Worm (Caenorhabditis elegans) whole organism, L2 larva: ENCODE data around the gene unc-30.

ENCODE experiments used
- R02D3.7 ChIP-seq: fragments of 150-350 bp; optimal IDR thresholded peaks from 2 replicates; lab custom pipeline; 2014; ENCODE audit warnings: missing biosample characterization, missing genetic modification characterization
- Y55F3AM.14 ChIP-seq: fragments of 200-800 bp; sonication (Bioruptor generic); optimal IDR thresholded peaks from 2 replicates; lab custom pipeline; 2018; ENCODE audit warnings: mild to moderate bottlenecking, missing genetic modification characterization, missing compliant biosample characterization
- ZK546.5 ChIP-seq: sonication (generic microtip); optimal IDR thresholded peaks from 2 replicates; lab custom pipeline; 2017; ENCODE audit warnings: missing biosample characterization, missing genetic modification characterization
- aly-2 ChIP-seq: fragments of 150-350 bp; optimal IDR thresholded peaks from 2 replicates; lab custom pipeline; 2014; ENCODE audit warnings: missing biosample characterization, missing genetic modification characterization
- ama-1 ChIP-seq: fragments of 150-350 bp; optimal IDR thresholded peaks from 2 replicates; lab custom pipeline; 2018; ENCODE audit warnings: inconsistent platforms
- blmp-1 ChIP-seq: sonication (generic microtip); optimal IDR thresholded peaks from 2 replicates; lab custom pipeline; 2017; ENCODE audit warnings: missing genetic modification characterization, mild to moderate bottlenecking, missing compliant biosample characterization, antibody characterized with exemption, moderate library complexity; ENCODE audit not compliant: insufficient read depth
- ceh-16 ChIP-seq: fragments of 150-350 bp; optimal IDR thresholded peaks from 2 replicates; lab custom pipeline; 2014; ENCODE audit warnings: missing biosample characterization, missing genetic modification characterization
- crh-2 ChIP-seq: sonication (generic microtip); optimal IDR thresholded peaks from 2 replicates; lab custom pipeline; 2017; ENCODE audit warnings: missing biosample characterization, missing genetic modification characterization
- dmd-4 ChIP-seq: sonication (generic microtip); optimal IDR thresholded peaks from 2 replicates; lab custom pipeline; 2017; ENCODE audit warnings: missing biosample characterization, missing genetic modification characterization
- egl-27 ChIP-seq: sonication (generic microtip); optimal IDR thresholded peaks from 3 replicates; lab custom pipeline; 2017; ENCODE audit warnings: missing biosample characterization, missing genetic modification reagents, missing genetic modification characterization
- elt-3 ChIP-seq: sonication (generic microtip); optimal IDR thresholded peaks from 2 replicates; lab custom pipeline; 2017; ENCODE audit warnings: missing biosample characterization, missing genetic modification characterization
- fos-1 ChIP-seq: fragments of 150-350 bp; optimal IDR thresholded peaks from 2 replicates; lab custom pipeline; 2014; ENCODE audit warnings: missing biosample characterization, missing genetic modification characterization
- gmeb-1 ChIP-seq: fragments of 150-350 bp; optimal IDR thresholded peaks from 2 replicates; lab custom pipeline; 2014; ENCODE audit warnings: missing biosample characterization, missing genetic modification characterization
- lin-11 ChIP-seq: fragments of 150-350 bp; sonication (generic microtip); optimal IDR thresholded peaks from 2 replicates; lab custom pipeline; 2014; ENCODE audit warnings: missing biosample characterization, missing genetic modification characterization, inconsistent platforms, mixed read lengths
- lin-13 ChIP-seq: fragments of 150-350 bp; optimal IDR thresholded peaks from 2 replicates; lab custom pipeline; 2014; ENCODE audit warnings: missing biosample characterization, missing genetic modification reagents, missing genetic modification characterization
- lin-39 ChIP-seq: fragments of 150-350 bp; optimal IDR thresholded peaks from 2 replicates; lab custom pipeline; 2014; ENCODE audit warnings: missing biosample characterization, missing genetic modification reagents, missing genetic modification characterization
- lsy-2 ChIP-seq, 2 experiments: fragments of 150-350 bp in 1 of 2; sonication (generic microtip) in 1 of 2; optimal IDR thresholded peaks; 2 replicates each; lab custom pipeline; 2014 to 2017; ENCODE audit warnings: missing biosample characterization in 2 of 2, missing genetic modification characterization in 2 of 2
- mab-5 ChIP-seq: fragments of 150-350 bp; optimal IDR thresholded peaks from 2 replicates; lab custom pipeline; 2014; ENCODE audit warnings: missing biosample characterization, missing genetic modification characterization
- mbf-1 ChIP-seq: sonication (generic microtip); optimal IDR thresholded peaks from 2 replicates; lab custom pipeline; 2017; ENCODE audit warnings: missing biosample characterization, missing genetic modification characterization
- mdl-1 ChIP-seq, 2 experiments: fragments of 150-350 bp in 1 of 2; sonication (generic microtip) in 1 of 2; optimal IDR thresholded peaks; 2 replicates each; lab custom pipeline; 2017; ENCODE audit warnings: missing biosample characterization in 2 of 2, missing genetic modification characterization in 2 of 2
- nhr-129 ChIP-seq: fragments of 150-350 bp; optimal IDR thresholded peaks from 2 replicates; lab custom pipeline; 2014; ENCODE audit warnings: missing biosample characterization, missing genetic modification characterization
- nhr-21 ChIP-seq: fragments of 150-350 bp; optimal IDR thresholded peaks from 2 replicates; lab custom pipeline; 2014; ENCODE audit warnings: missing biosample characterization, missing genetic modification characterization
- nhr-23 ChIP-seq: fragments of 150-350 bp; optimal IDR thresholded peaks from 2 replicates; lab custom pipeline; 2014; ENCODE audit warnings: missing biosample characterization, missing genetic modification reagents, missing genetic modification characterization
- nhr-25 ChIP-seq: fragments of 150-350 bp; sonication (generic microtip); optimal IDR thresholded peaks from 3 replicates; lab custom pipeline; 2014; ENCODE audit warnings: missing biosample characterization, missing genetic modification characterization
- nhr-6 ChIP-seq: fragments of 150-350 bp; optimal IDR thresholded peaks from 2 replicates; lab custom pipeline; 2014; ENCODE audit warnings: missing biosample characterization, missing genetic modification characterization
- nhr-77 ChIP-seq: fragments of 150-350 bp; optimal IDR thresholded peaks from 2 replicates; lab custom pipeline; 2014; ENCODE audit warnings: missing biosample characterization, missing genetic modification characterization
- peb-1 ChIP-seq: fragments of 150-350 bp; optimal IDR thresholded peaks from 2 replicates; lab custom pipeline; 2014; ENCODE audit warnings: missing biosample characterization, missing genetic modification characterization
- sem-4 ChIP-seq: fragments of 150-350 bp; optimal IDR thresholded peaks from 2 replicates; lab custom pipeline; 2014; ENCODE audit warnings: missing biosample characterization, missing genetic modification reagents, missing genetic modification characterization
- sma-3 ChIP-seq: sonication (generic microtip); optimal IDR thresholded peaks from 2 replicates; lab custom pipeline; 2016; ENCODE audit warnings: missing genetic modification reagents, missing genetic modification characterization, missing compliant biosample characterization
- sma-9 ChIP-seq, 2 experiments: fragments of 150-350 bp in 1 of 2; sonication (generic microtip) in 1 of 2; optimal IDR thresholded peaks; 2 replicates each; lab custom pipeline; 2014 to 2016; ENCODE audit warnings: missing genetic modification characterization in 2 of 2, mild to moderate bottlenecking in 1 of 2, missing biosample characterization in 1 of 2, missing compliant biosample characterization in 1 of 2, missing genetic modification reagents in 1 of 2, moderate library complexity in 1 of 2
- unc-39 ChIP-seq: fragments of 150-350 bp; optimal IDR thresholded peaks from 2 replicates; lab custom pipeline; 2014; ENCODE audit warnings: missing biosample characterization, missing genetic modification characterization
- unc-55 ChIP-seq: fragments of 150-350 bp; sonication (generic microtip); optimal IDR thresholded peaks from 3 replicates; lab custom pipeline; 2014; ENCODE audit warnings: missing biosample characterization, missing genetic modification reagents, missing genetic modification characterization
- ztf-1 ChIP-seq: fragments of 200-800 bp; sonication (Bioruptor generic); conservative IDR thresholded peaks from 2 replicates; pipeline ENCODE4 v1.3.6; 2022; ENCODE audit warnings: missing genetic modification characterization, missing compliant biosample characterization
- ztf-11 ChIP-seq: sonication (generic microtip); optimal IDR thresholded peaks from 2 replicates; lab custom pipeline; 2017; ENCODE audit warnings: missing biosample characterization, missing genetic modification characterization
- ztf-4 ChIP-seq: fragments of 150-350 bp; optimal IDR thresholded peaks from 2 replicates; lab custom pipeline; 2014; ENCODE audit warnings: missing biosample characterization, missing genetic modification characterization

The unc-30 gene

ce11 chrIV:13118794-13119193 lies at the start of gene unc-30:
Gene unc-30, plus strand, starts transcription at chrIV:13118977.
- peak; percentile 19 for TF ChIP-seq mab-5 (tag; lab: Kevin White, UChicago)
- no peak for TF ChIP-seq egl-27 (tag; lab: Kevin White, UChicago)
- TF ChIP-seq ama-1 = no peak
- TF ChIP-seq nhr-25 = no peak
- no peak for TF ChIP-seq unc-39
- peak in 1 of 2 experiments; percentile 21 for TF ChIP-seq lsy-2 (tag; optimal IDR thresholded peaks at IDR 0.05; lab: Kevin White, UChicago)
- peak; percentile 84 for TF ChIP-seq unc-55 (GFP tag; lab: Kevin White, UChicago)
- peak; percentile 18 for TF ChIP-seq nhr-129 (tag; lab: Kevin White, UChicago)
- TF ChIP-seq sma-3 = no peak

- TF ChIP-seq elt-3 (tag; lab: Kevin White, UChicago) (no peak), nhr-23 (tag; lab: Kevin White, UChicago) (no peak), nhr-21 (tag; lab: Kevin White, UChicago) (no peak), dmd-4 (tag; lab: Kevin White, UChicago) (no peak), mbf-1 (tag; lab: Kevin White, UChicago) (no peak), crh-2 (tag; lab: Kevin White, UChicago) (no peak), sem-4 (tag; lab: Kevin White, UChicago) (no peak), nhr-129 (tag; lab: Kevin White, UChicago) (no peak), nhr-77 (no peak), mdl-1 (tag; optimal IDR thresholded peaks at IDR 0.05; lab: Kevin White, UChicago) (no peak), sma-3 (no peak)
Observed at ce11 chrIV:13070142-13070541, 48.6 kb upstream of the unc-30 start, which contains the start of gene scl-7. Gene scl-7, plus strand, starts transcription at chrIV:13070442.

ce11 chrIV:13071445-13071844 lies 47.3 kb upstream of the unc-30 start, which contains the start of gene scl-8:
Gene scl-8, plus strand, starts transcription at chrIV:13071745.
- TF ChIP-seq lin-13 (no peak), ztf-11 (tag; lab: Kevin White, UChicago) (no peak), ZK546.5 (tag; lab: Kevin White, UChicago) (no peak), nhr-77 (no peak), gmeb-1 (tag; lab: Kevin White, UChicago) (no peak), Y55F3AM.14 (GFP tag; lab: Kevin White, UChicago) (no peak), ceh-16 (no peak), sma-9 (GFP tag; optimal IDR thresholded peaks at IDR 0.05; lab: Kevin White, UChicago) (no peak), sma-9 (tag; optimal IDR thresholded peaks at IDR 0.05; lab: Kevin White, UChicago) (no peak), sem-4 (tag; lab: Kevin White, UChicago) (no peak)

- no peak for TF ChIP-seq nhr-6
- no peak for TF ChIP-seq crh-2 (tag; lab: Kevin White, UChicago)
- no peak for TF ChIP-seq elt-3 (tag; lab: Kevin White, UChicago)
- peak; percentile 26 for TF ChIP-seq nhr-25
- TF ChIP-seq dmd-4 (tag; lab: Kevin White, UChicago) = no peak
- peak; percentile 33 for TF ChIP-seq blmp-1
- TF ChIP-seq R02D3.7 (tag; lab: Kevin White, UChicago) = no peak
- TF ChIP-seq mdl-1 (tag; optimal IDR thresholded peaks at IDR 0.05; lab: Kevin White, UChicago) = no peak
- TF ChIP-seq nhr-21 (tag; lab: Kevin White, UChicago) = peak; percentile 48
- TF ChIP-seq peb-1 (tag; lab: Kevin White, UChicago) = no peak
- peak; percentile 6 for TF ChIP-seq gmeb-1 (tag; lab: Kevin White, UChicago)
- TF ChIP-seq lin-39 (tag; lab: Kevin White, UChicago) = no peak
- TF ChIP-seq sma-3 = peak; percentile 57
- TF ChIP-seq sma-9 (GFP tag; optimal IDR thresholded peaks at IDR 0.05; lab: Kevin White, UChicago) = peak; percentile 78
- no peak for TF ChIP-seq sma-9 (tag; optimal IDR thresholded peaks at IDR 0.05; lab: Kevin White, UChicago)
- no peak for TF ChIP-seq ztf-4 (tag; lab: Kevin White, UChicago)
- TF ChIP-seq fos-1 = peak; percentile 30
- TF ChIP-seq nhr-129 (tag; lab: Kevin White, UChicago) = peak; percentile 80
- no peak for TF ChIP-seq ZK546.5 (tag; lab: Kevin White, UChicago)
Observed at ce11 chrIV:13075625-13076252, 43.0 kb upstream of the unc-30 start.

- TF ChIP-seq nhr-25 (no peak), ama-1 (no peak), unc-39 (no peak), lin-11 (tag; lab: Kevin White, UChicago) (no peak), fos-1 (no peak), aly-2 (no peak), Y55F3AM.14 (GFP tag; lab: Kevin White, UChicago) (no peak), nhr-129 (tag; lab: Kevin White, UChicago) (no peak), sem-4 (tag; lab: Kevin White, UChicago) (no peak), ztf-1 (GFP tag; lab: Robert Waterston, UW) (no peak), sma-9 (GFP tag; optimal IDR thresholded peaks at IDR 0.05; lab: Kevin White, UChicago) (no peak), sma-9 (tag; optimal IDR thresholded peaks at IDR 0.05; lab: Kevin White, UChicago) (no peak), lsy-2 (tag; optimal IDR thresholded peaks at IDR 0.05; lab: Kevin White, UChicago) (no peak)
Observed at ce11 chrIV:13076620-13077019, 42.2 kb upstream of the unc-30 start, which contains the start of gene C39E9.7. Gene C39E9.7, minus strand, starts transcription at chrIV:13076720.
